Fruit fly (Drosophila melanogaster): ENCODE results near the gene hry.

DNA sequence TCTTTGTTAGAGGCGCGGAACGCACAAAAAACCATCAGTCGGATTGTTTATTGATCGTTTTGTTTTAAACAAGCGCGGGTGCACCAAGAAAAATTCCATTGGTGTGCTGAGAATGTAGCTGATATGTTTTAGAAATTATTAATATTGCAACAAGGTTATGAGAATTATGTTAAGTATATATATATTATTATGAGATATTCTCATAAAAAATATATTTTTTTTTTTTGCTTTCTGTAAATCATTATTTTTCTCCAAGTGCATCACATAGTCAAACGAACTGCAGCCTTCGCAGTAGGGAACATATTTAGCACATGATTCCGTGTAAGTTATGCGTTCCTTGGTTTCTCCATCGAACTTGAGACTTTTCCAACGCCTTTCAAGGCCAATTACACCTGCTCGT is 46.6 kb upstream of the hry start:
- TF ChIP-seq ttk (optimal IDR thresholded peaks at IDR 0.05) (no peak), psq (optimal IDR thresholded peaks at IDR 0.05) (no peak)
